Worm (Caenorhabditis elegans) whole organism, mixed stage, embryonic: Measurements from ENCODE around the gene C14E2.3.

Experiments
- M03D4.4 ChIP-seq: sonication (generic microtip); optimal IDR thresholded peaks from 2 replicates; lab custom pipeline; 2017; ENCODE audit warnings: mild to moderate bottlenecking, missing genetic modification characterization, missing compliant biosample characterization
- bed-3 ChIP-seq: fragments of 200-800 bp; sonication (Bioruptor generic); optimal IDR thresholded peaks from 3 replicates; lab custom pipeline; 2018; ENCODE audit warnings: mild to moderate bottlenecking, missing genetic modification characterization, moderate library complexity, missing compliant biosample characterization
- blmp-1 ChIP-seq: fragments of 150-350 bp; optimal IDR thresholded peaks from 2 replicates; lab custom pipeline; 2014; ENCODE audit warnings: missing biosample characterization, missing genetic modification characterization
- elt-3 ChIP-seq: fragments of 150-350 bp; optimal IDR thresholded peaks from 2 replicates; lab custom pipeline; 2014; ENCODE audit warnings: missing biosample characterization, missing genetic modification characterization
- lsy-2 ChIP-seq: fragments of 150-350 bp; optimal IDR thresholded peaks from 2 replicates; lab custom pipeline; 2014; ENCODE audit warnings: missing biosample characterization, missing genetic modification characterization
- mep-1 ChIP-seq: fragments of 150-350 bp; optimal IDR thresholded peaks from 2 replicates; lab custom pipeline; 2017; ENCODE audit warnings: missing biosample characterization, missing genetic modification reagents, missing genetic modification characterization, inconsistent platforms
- nhr-2 ChIP-seq: fragments of 150-350 bp; optimal IDR thresholded peaks from 2 replicates; lab custom pipeline; 2014; ENCODE audit warnings: missing biosample characterization, missing genetic modification characterization
- nhr-76 ChIP-seq: sonication (generic microtip); optimal IDR thresholded peaks from 2 replicates; lab custom pipeline; 2017; ENCODE audit warnings: missing biosample characterization, missing genetic modification characterization
- pha-4 ChIP-seq: fragments of 150-350 bp; optimal IDR thresholded peaks from 2 replicates; lab custom pipeline; 2018; ENCODE audit warnings: missing biosample characterization, missing genetic modification reagents, missing genetic modification characterization
- snpc-4 ChIP-seq: fragments of 150-350 bp; optimal IDR thresholded peaks from 2 replicates; lab custom pipeline; 2014; ENCODE audit warnings: missing biosample characterization, missing genetic modification characterization
- sptf-1 ChIP-seq: sonication (generic microtip); optimal IDR thresholded peaks from 2 replicates; lab custom pipeline; 2017; ENCODE audit warnings: mild to moderate bottlenecking, missing genetic modification characterization, moderate library complexity, missing compliant biosample characterization
- unc-120 ChIP-seq: sonication (generic microtip); optimal IDR thresholded peaks from 2 replicates; lab custom pipeline; 2017; ENCODE audit warnings: missing genetic modification characterization, missing compliant biosample characterization; ENCODE audit not compliant: poor library complexity, severe bottlenecking
- unc-62 ChIP-seq: fragments of 150-350 bp; optimal IDR thresholded peaks from 2 replicates; lab custom pipeline; 2014; ENCODE audit warnings: missing biosample characterization, missing genetic modification reagents, missing genetic modification characterization
- ztf-11 ChIP-seq: fragments of 150-350 bp; optimal IDR thresholded peaks from 2 replicates; lab custom pipeline; 2014; ENCODE audit warnings: missing biosample characterization, missing genetic modification characterization

ce11 chrX:1848575-1848974 is 37.2 kb upstream of the C14E2.3 start, which contains the start of gene ceh-41:
- no peak for TF ChIP-seq ztf-11 (tag; lab: Kevin White, UChicago)
- TF ChIP-seq bed-3 (GFP tag; lab: Kevin White, UChicago): no peak
- TF ChIP-seq snpc-4 (tag; lab: Kevin White, UChicago): no peak
- TF ChIP-seq unc-120 (tag; lab: Kevin White, UChicago): no peak
- no peak for TF ChIP-seq elt-3 (tag; lab: Kevin White, UChicago)
- TF ChIP-seq sptf-1 (tag; lab: Kevin White, UChicago): no peak
- TF ChIP-seq unc-62 (GFP tag; lab: Kevin White, UChicago): no peak
- no peak for TF ChIP-seq nhr-2 (tag; lab: Kevin White, UChicago)
- TF ChIP-seq mep-1 (tag; lab: Kevin White, UChicago): no peak
- no peak for TF ChIP-seq nhr-76 (tag; lab: Kevin White, UChicago)
- no peak for TF ChIP-seq lsy-2
- TF ChIP-seq M03D4.4 (tag; lab: Kevin White, UChicago): no peak
- TF ChIP-seq blmp-1 (tag; lab: Kevin White, UChicago): no peak
- TF ChIP-seq pha-4: no peak
